Worm (Caenorhabditis elegans) whole organism, L4/young adult: ENCODE results near the gene enri-2.

Experiments
- W03F9.2 ChIP-seq: fragments of 150-350 bp; optimal IDR thresholded peaks from 2 replicates; lab custom pipeline; 2014; ENCODE audit warnings: missing biosample characterization, missing genetic modification characterization
- dao-5 ChIP-seq: sonication (generic microtip); optimal IDR thresholded peaks from 2 replicates; lab custom pipeline; 2016; ENCODE audit warnings: missing genotype, missing genetic modification characterization, moderate library complexity, missing compliant biosample characterization
- him-1 ChIP-seq: sonication (generic microtip); optimal IDR thresholded peaks from 2 replicates; lab custom pipeline; 2016; ENCODE audit warnings: missing genotype, missing genetic modification reagents, missing genetic modification characterization, missing compliant biosample characterization

DNA sequence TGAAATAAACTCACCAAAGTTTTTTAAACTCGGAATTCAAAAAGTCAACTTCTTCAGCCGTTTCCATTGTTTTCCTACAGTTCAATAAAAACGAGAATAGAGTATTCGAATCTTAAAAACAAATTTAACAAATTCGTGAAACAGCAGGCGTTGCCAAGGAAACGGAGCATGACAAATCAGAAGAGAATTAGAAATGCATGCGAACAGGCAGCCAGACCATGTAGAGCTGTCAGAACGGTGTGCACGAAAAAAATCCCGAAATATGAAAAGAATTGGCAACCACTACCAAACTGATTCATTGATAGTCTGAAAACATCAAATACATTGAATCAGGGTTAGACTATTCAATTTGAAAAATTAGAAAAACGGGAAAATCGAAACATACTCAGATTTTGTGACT, 3.7 kb upstream of the enri-2 start, which contains the start of gene fbxa-81:
- no peak for TF ChIP-seq him-1 (tag; lab: Kevin White, UChicago)
- TF ChIP-seq dao-5 (tag; lab: Kevin White, UChicago): no peak
- no peak for TF ChIP-seq W03F9.2 (tag; lab: Kevin White, UChicago)
